Worm (Caenorhabditis elegans): ENCODE results near the gene F13H8.2.

F13H8.2 gene

ce11 chrII:6226995-6227394, 43.2 kb upstream of the F13H8.2 start, which contains the start of gene srsy-2:
Gene srsy-2 (minus strand): TSS chrII:6227095.
- TF ChIP-seq sem-2 (GFP tag; optimal IDR thresholded peaks at IDR 0.05), result no peak
- TF ChIP-seq unc-62 (GFP tag; optimal IDR thresholded peaks at IDR 0.05), result no peak
- no peak for TF ChIP-seq nhr-28 (tag; optimal IDR thresholded peaks at IDR 0.05)
- no peak for TF ChIP-seq ztf-11 (tag; optimal IDR thresholded peaks at IDR 0.05)
- TF ChIP-seq lsy-2 (tag; optimal IDR thresholded peaks at IDR 0.05), result no peak
- no peak for TF ChIP-seq nhr-2 (tag; optimal IDR thresholded peaks at IDR 0.05)
- no peak for TF ChIP-seq drap-1 (GFP tag; optimal IDR thresholded peaks at IDR 0.05)
- no peak for TF ChIP-seq blmp-1 (tag; optimal IDR thresholded peaks at IDR 0.05)
- no peak for TF ChIP-seq elt-1 (tag; optimal IDR thresholded peaks at IDR 0.05; ENCODE audit: borderline replicate concordance, insufficient read depth)
- TF ChIP-seq elt-3 (tag; optimal IDR thresholded peaks at IDR 0.05), result no peak
- TF ChIP-seq mab-5 (tag; optimal IDR thresholded peaks at IDR 0.05), result no peak

- TF ChIP-seq ceh-83 (GFP tag; optimal IDR thresholded peaks at IDR 0.05) (no peak), ceh-39 (tag; optimal IDR thresholded peaks at IDR 0.05) (no peak), ces-1 (GFP tag; optimal IDR thresholded peaks at IDR 0.05) (no peak)
Observed at ce11 chrII:6230116-6230515, 40.0 kb upstream of the F13H8.2 start.

- TF ChIP-seq zip-8 (tag; optimal IDR thresholded peaks at IDR 0.05) (no peak), nhr-28 (tag; optimal IDR thresholded peaks at IDR 0.05) (no peak), lin-13 (tag; optimal IDR thresholded peaks at IDR 0.05) (no peak), sptf-1 (tag; optimal IDR thresholded peaks at IDR 0.05) (no peak), elt-3 (tag; optimal IDR thresholded peaks at IDR 0.05) (no peak), nhr-2 (tag; optimal IDR thresholded peaks at IDR 0.05) (no peak), ceh-83 (GFP tag; optimal IDR thresholded peaks at IDR 0.05) (no peak), nhr-12 (tag; optimal IDR thresholded peaks at IDR 0.05) (no peak), unc-62 (GFP tag; optimal IDR thresholded peaks at IDR 0.05) (no peak), ham-2 (GFP tag; optimal IDR thresholded peaks at IDR 0.05) (no peak), blmp-1 (tag; optimal IDR thresholded peaks at IDR 0.05) (no peak), unc-120 (tag; optimal IDR thresholded peaks at IDR 0.05; ENCODE audit: poor library complexity, severe bottlenecking) (no peak)
Observed at ce11 chrII:6235432-6236092, 34.6 kb upstream of the F13H8.2 start, which contains the start of gene T24H7.9. Gene T24H7.9 (minus strand): TSS chrII:6235505.

- TF ChIP-seq unc-120 (tag; optimal IDR thresholded peaks at IDR 0.05; ENCODE audit: poor library complexity, severe bottlenecking), result peak; percentile 24
- no peak for TF ChIP-seq M03D4.4 (tag; optimal IDR thresholded peaks at IDR 0.05)
- TF ChIP-seq hlh-1 (tag; optimal IDR thresholded peaks at IDR 0.05), result peak; percentile 4
- TF ChIP-seq tbx-8 (GFP tag; optimal IDR thresholded peaks at IDR 0.05), result no peak
- TF ChIP-seq ham-2 (GFP tag; optimal IDR thresholded peaks at IDR 0.05), result no peak
Observed at ce11 chrII:6236093-6236945, 33.8 kb upstream of the F13H8.2 start.

- TF ChIP-seq lsy-2 (tag; optimal IDR thresholded peaks at IDR 0.05) (no peak), lin-13 (tag; optimal IDR thresholded peaks at IDR 0.05) (no peak), lin-32 (GFP tag; optimal IDR thresholded peaks at IDR 0.05) (no peak), ces-1 (GFP tag; optimal IDR thresholded peaks at IDR 0.05) (no peak), pha-4 (tag; optimal IDR thresholded peaks at IDR 0.05) (no peak), drap-1 (GFP tag; optimal IDR thresholded peaks at IDR 0.05) (no peak), nhr-28 (tag; optimal IDR thresholded peaks at IDR 0.05) (no peak), mep-1 (tag; optimal IDR thresholded peaks at IDR 0.05) (no peak), M03D4.4 (tag; optimal IDR thresholded peaks at IDR 0.05) (no peak), mab-5 (tag; optimal IDR thresholded peaks at IDR 0.05) (no peak), blmp-1 (tag; optimal IDR thresholded peaks at IDR 0.05) (no peak), ham-2 (GFP tag; optimal IDR thresholded peaks at IDR 0.05) (no peak), ztf-11 (tag; optimal IDR thresholded peaks at IDR 0.05) (no peak), zip-8 (tag; optimal IDR thresholded peaks at IDR 0.05) (no peak), flh-1 (GFP tag; optimal IDR thresholded peaks at IDR 0.05) (no peak), hlh-1 (tag; optimal IDR thresholded peaks at IDR 0.05) (no peak), nhr-237 (tag; optimal IDR thresholded peaks at IDR 0.05) (no peak)
Observed at ce11 chrII:6241758-6242157, 28.4 kb upstream of the F13H8.2 start, which contains the start of gene T24H7.8. Gene T24H7.8 (plus strand): TSS chrII:6242058.
